Worm (Caenorhabditis elegans) whole organism, L2 larva: Measurements from ENCODE around the gene dars-2.

Experiments
- C34F6.9 ChIP-seq: fragments of 150-350 bp; optimal IDR thresholded peaks from 2 replicates; lab custom pipeline; 2014; ENCODE audit warnings: missing biosample characterization, missing genetic modification characterization
- R02D3.7 ChIP-seq: fragments of 150-350 bp; optimal IDR thresholded peaks from 2 replicates; lab custom pipeline; 2014; ENCODE audit warnings: missing biosample characterization, missing genetic modification characterization
- ZK546.5 ChIP-seq: sonication (generic microtip); optimal IDR thresholded peaks from 2 replicates; lab custom pipeline; 2017; ENCODE audit warnings: missing biosample characterization, missing genetic modification characterization
- alr-1 ChIP-seq: fragments of 150-350 bp; optimal IDR thresholded peaks from 2 replicates; lab custom pipeline; 2014; ENCODE audit warnings: missing biosample characterization, missing genetic modification characterization
- aly-2 ChIP-seq: fragments of 150-350 bp; optimal IDR thresholded peaks from 2 replicates; lab custom pipeline; 2014; ENCODE audit warnings: missing biosample characterization, missing genetic modification characterization
- ama-1 ChIP-seq: fragments of 150-350 bp; optimal IDR thresholded peaks from 2 replicates; lab custom pipeline; 2018; ENCODE audit warnings: inconsistent platforms
- blmp-1 ChIP-seq: sonication (generic microtip); optimal IDR thresholded peaks from 2 replicates; lab custom pipeline; 2017; ENCODE audit warnings: missing genetic modification characterization, mild to moderate bottlenecking, missing compliant biosample characterization, antibody characterized with exemption, moderate library complexity; ENCODE audit not compliant: insufficient read depth
- ceh-16 ChIP-seq: fragments of 150-350 bp; optimal IDR thresholded peaks from 2 replicates; lab custom pipeline; 2014; ENCODE audit warnings: missing biosample characterization, missing genetic modification characterization
- ceh-82 ChIP-seq: fragments of 150-350 bp; optimal IDR thresholded peaks from 2 replicates; lab custom pipeline; 2014; ENCODE audit warnings: missing biosample characterization, missing genetic modification characterization
- crh-2 ChIP-seq: sonication (generic microtip); optimal IDR thresholded peaks from 2 replicates; lab custom pipeline; 2017; ENCODE audit warnings: missing biosample characterization, missing genetic modification characterization
- dmd-4 ChIP-seq: sonication (generic microtip); optimal IDR thresholded peaks from 2 replicates; lab custom pipeline; 2017; ENCODE audit warnings: missing biosample characterization, missing genetic modification characterization
- egl-27 ChIP-seq: sonication (generic microtip); optimal IDR thresholded peaks from 3 replicates; lab custom pipeline; 2017; ENCODE audit warnings: missing biosample characterization, missing genetic modification reagents, missing genetic modification characterization
- elt-1 ChIP-seq: fragments of 150-350 bp; optimal IDR thresholded peaks from 2 replicates; lab custom pipeline; 2014; ENCODE audit warnings: missing biosample characterization, missing genetic modification characterization
- elt-3 ChIP-seq: sonication (generic microtip); optimal IDR thresholded peaks from 2 replicates; lab custom pipeline; 2017; ENCODE audit warnings: missing biosample characterization, missing genetic modification characterization
- fos-1 ChIP-seq: fragments of 150-350 bp; optimal IDR thresholded peaks from 2 replicates; lab custom pipeline; 2014; ENCODE audit warnings: missing biosample characterization, missing genetic modification characterization
- gmeb-1 ChIP-seq: fragments of 150-350 bp; optimal IDR thresholded peaks from 2 replicates; lab custom pipeline; 2014; ENCODE audit warnings: missing biosample characterization, missing genetic modification characterization
- lin-11 ChIP-seq: fragments of 150-350 bp; sonication (generic microtip); optimal IDR thresholded peaks from 2 replicates; lab custom pipeline; 2014; ENCODE audit warnings: missing biosample characterization, missing genetic modification characterization, inconsistent platforms, mixed read lengths
- lin-13 ChIP-seq: fragments of 150-350 bp; optimal IDR thresholded peaks from 2 replicates; lab custom pipeline; 2014; ENCODE audit warnings: missing biosample characterization, missing genetic modification reagents, missing genetic modification characterization
- lin-39 ChIP-seq: fragments of 150-350 bp; optimal IDR thresholded peaks from 2 replicates; lab custom pipeline; 2014; ENCODE audit warnings: missing biosample characterization, missing genetic modification reagents, missing genetic modification characterization
- lsy-2 ChIP-seq, 2 experiments: fragments of 150-350 bp in 1 of 2; sonication (generic microtip) in 1 of 2; optimal IDR thresholded peaks; 2 replicates each; lab custom pipeline; 2014 to 2017; ENCODE audit warnings: missing biosample characterization in 2 of 2, missing genetic modification characterization in 2 of 2
- mab-5 ChIP-seq: fragments of 150-350 bp; optimal IDR thresholded peaks from 2 replicates; lab custom pipeline; 2014; ENCODE audit warnings: missing biosample characterization, missing genetic modification characterization
- mbf-1 ChIP-seq: sonication (generic microtip); optimal IDR thresholded peaks from 2 replicates; lab custom pipeline; 2017; ENCODE audit warnings: missing biosample characterization, missing genetic modification characterization
- mdl-1 ChIP-seq, 2 experiments: fragments of 150-350 bp in 1 of 2; sonication (generic microtip) in 1 of 2; optimal IDR thresholded peaks; 2 replicates each; lab custom pipeline; 2017; ENCODE audit warnings: missing biosample characterization in 2 of 2, missing genetic modification characterization in 2 of 2
- nhr-12 ChIP-seq: fragments of 150-350 bp; optimal IDR thresholded peaks from 2 replicates; lab custom pipeline; 2014; ENCODE audit warnings: missing biosample characterization, missing genetic modification characterization
- nhr-129 ChIP-seq: fragments of 150-350 bp; optimal IDR thresholded peaks from 2 replicates; lab custom pipeline; 2014; ENCODE audit warnings: missing biosample characterization, missing genetic modification characterization
- nhr-21 ChIP-seq: fragments of 150-350 bp; optimal IDR thresholded peaks from 2 replicates; lab custom pipeline; 2014; ENCODE audit warnings: missing biosample characterization, missing genetic modification characterization
- nhr-23 ChIP-seq: fragments of 150-350 bp; optimal IDR thresholded peaks from 2 replicates; lab custom pipeline; 2014; ENCODE audit warnings: missing biosample characterization, missing genetic modification reagents, missing genetic modification characterization
- nhr-237 ChIP-seq: fragments of 150-350 bp; optimal IDR thresholded peaks from 2 replicates; lab custom pipeline; 2014; ENCODE audit warnings: missing biosample characterization, missing genetic modification characterization
- nhr-25 ChIP-seq: fragments of 150-350 bp; sonication (generic microtip); optimal IDR thresholded peaks from 3 replicates; lab custom pipeline; 2014; ENCODE audit warnings: missing biosample characterization, missing genetic modification characterization
- nhr-6 ChIP-seq: fragments of 150-350 bp; optimal IDR thresholded peaks from 2 replicates; lab custom pipeline; 2014; ENCODE audit warnings: missing biosample characterization, missing genetic modification characterization
- nhr-77 ChIP-seq: fragments of 150-350 bp; optimal IDR thresholded peaks from 2 replicates; lab custom pipeline; 2014; ENCODE audit warnings: missing biosample characterization, missing genetic modification characterization
- peb-1 ChIP-seq: fragments of 150-350 bp; optimal IDR thresholded peaks from 2 replicates; lab custom pipeline; 2014; ENCODE audit warnings: missing biosample characterization, missing genetic modification characterization
- sem-4 ChIP-seq: fragments of 150-350 bp; optimal IDR thresholded peaks from 2 replicates; lab custom pipeline; 2014; ENCODE audit warnings: missing biosample characterization, missing genetic modification reagents, missing genetic modification characterization
- skn-1 ChIP-seq: sonication (generic microtip); optimal IDR thresholded peaks from 2 replicates; lab custom pipeline; 2017; ENCODE audit warnings: missing biosample characterization, missing genetic modification characterization
- sma-3 ChIP-seq: sonication (generic microtip); optimal IDR thresholded peaks from 2 replicates; lab custom pipeline; 2016; ENCODE audit warnings: missing genetic modification reagents, missing genetic modification characterization, missing compliant biosample characterization
- sma-9 ChIP-seq, 2 experiments: fragments of 150-350 bp in 1 of 2; sonication (generic microtip) in 1 of 2; optimal IDR thresholded peaks; 2 replicates each; lab custom pipeline; 2014 to 2016; ENCODE audit warnings: missing genetic modification characterization in 2 of 2, mild to moderate bottlenecking in 1 of 2, missing biosample characterization in 1 of 2, missing compliant biosample characterization in 1 of 2, missing genetic modification reagents in 1 of 2, moderate library complexity in 1 of 2
- unc-55 ChIP-seq: fragments of 150-350 bp; sonication (generic microtip); optimal IDR thresholded peaks from 3 replicates; lab custom pipeline; 2014; ENCODE audit warnings: missing biosample characterization, missing genetic modification reagents, missing genetic modification characterization
- unc-62 ChIP-seq: fragments of 150-350 bp; optimal IDR thresholded peaks from 2 replicates; lab custom pipeline; 2014; ENCODE audit warnings: missing biosample characterization, missing genetic modification reagents, missing genetic modification characterization
- zag-1 ChIP-seq: fragments of 150-350 bp; optimal IDR thresholded peaks from 2 replicates; lab custom pipeline; 2014; ENCODE audit warnings: missing biosample characterization, missing genetic modification characterization
- ztf-1 ChIP-seq: fragments of 200-800 bp; sonication (Bioruptor generic); conservative IDR thresholded peaks from 2 replicates; pipeline ENCODE4 v1.3.6; 2022; ENCODE audit warnings: missing genetic modification characterization, missing compliant biosample characterization
- ztf-11 ChIP-seq: sonication (generic microtip); optimal IDR thresholded peaks from 2 replicates; lab custom pipeline; 2017; ENCODE audit warnings: missing biosample characterization, missing genetic modification characterization
- ztf-4 ChIP-seq: fragments of 150-350 bp; optimal IDR thresholded peaks from 2 replicates; lab custom pipeline; 2014; ENCODE audit warnings: missing biosample characterization, missing genetic modification characterization

dars-2 gene

DNA sequence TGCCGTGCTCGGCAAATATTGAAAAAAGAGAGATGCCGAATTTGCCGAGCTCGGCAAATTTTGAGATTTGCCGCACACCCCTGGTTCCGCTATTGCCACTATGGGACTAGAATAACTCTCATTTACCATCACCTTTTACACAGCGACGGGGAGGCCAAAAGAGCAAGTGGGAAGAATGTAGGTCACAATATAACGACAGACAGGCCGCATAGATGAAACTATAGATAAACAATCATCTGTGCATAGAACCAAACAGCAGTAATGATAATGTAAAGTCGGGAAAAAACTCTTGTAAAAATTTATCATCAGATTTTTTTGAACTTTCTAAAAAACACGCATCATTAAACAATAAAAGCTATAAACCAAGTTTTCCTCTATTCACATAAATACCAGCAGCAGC lies 19.9 kb downstream of the dars-2 start, which contains the start of gene kmo-2:
kmo-2 (minus strand) TSS at position 101 of the 400 bp plus-strand sequence.
- TF ChIP-seq lin-13 (GFP tag; lab: Kevin White, UChicago) (no peak), ztf-11 (tag; lab: Kevin White, UChicago) (no peak), nhr-77 (no peak), sma-3 (no peak)

DNA sequence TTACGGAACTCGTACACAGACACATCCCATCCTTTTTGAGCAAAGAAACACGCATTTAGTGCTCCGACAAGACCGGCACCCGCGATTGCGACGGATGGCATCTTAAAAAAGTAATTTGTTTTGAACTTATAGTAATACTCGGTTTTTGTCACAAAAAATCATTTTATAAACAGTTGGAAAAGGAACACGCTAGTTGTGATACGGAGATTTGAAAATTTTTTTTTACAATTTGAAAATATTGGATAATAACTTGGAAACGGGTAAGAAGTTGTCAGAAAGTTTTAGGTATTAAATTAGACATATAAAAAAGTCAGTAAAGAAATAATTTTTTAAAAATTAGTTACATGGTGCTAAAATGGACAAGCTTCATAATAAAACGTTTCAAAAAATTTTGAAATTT lies 21.9 kb downstream of the dars-2 start, which contains the start of gene kmo-1:
kmo-1 (minus strand) TSS at position 101 of the 400 bp plus-strand sequence.
- no peak for TF ChIP-seq ama-1 (lab: Kevin White, UChicago)
- no peak for TF ChIP-seq alr-1 (tag; lab: Kevin White, UChicago)
- TF ChIP-seq sma-9 (GFP tag; optimal IDR thresholded peaks at IDR 0.05; lab: Kevin White, UChicago), result no peak
- no peak for TF ChIP-seq sma-9 (tag; optimal IDR thresholded peaks at IDR 0.05; lab: Kevin White, UChicago)
- no peak for TF ChIP-seq R02D3.7 (tag; lab: Kevin White, UChicago)
- TF ChIP-seq lsy-2 (tag; optimal IDR thresholded peaks at IDR 0.05; lab: Kevin White, UChicago), result no peak
- TF ChIP-seq nhr-237 (tag; lab: Kevin White, UChicago), result no peak
- TF ChIP-seq ZK546.5 (tag; lab: Kevin White, UChicago), result no peak
- no peak for TF ChIP-seq elt-3 (tag; lab: Kevin White, UChicago)
- no peak for TF ChIP-seq nhr-21
- no peak for TF ChIP-seq lin-13 (GFP tag; lab: Kevin White, UChicago)

ce11 chrV:12071483-12071882 lies 22.9 kb downstream of the dars-2 start:
- TF ChIP-seq nhr-6 (tag; lab: Kevin White, UChicago) (no peak), gmeb-1 (no peak), unc-62 (GFP tag; lab: Kevin White, UChicago) (no peak), ztf-4 (tag; lab: Kevin White, UChicago) (no peak), blmp-1 (tag; lab: Kevin White, UChicago) (peak; percentile 43), lsy-2 (tag; optimal IDR thresholded peaks at IDR 0.05; lab: Kevin White, UChicago) (no peak), R02D3.7 (tag; lab: Kevin White, UChicago) (no peak), nhr-25 (tag; lab: Kevin White, UChicago) (peak; percentile 44), skn-1 (no peak), C34F6.9 (tag; lab: Kevin White, UChicago) (no peak), mbf-1 (tag; lab: Kevin White, UChicago) (no peak), egl-27 (tag; lab: Kevin White, UChicago) (no peak), elt-3 (tag; lab: Kevin White, UChicago) (no peak), zag-1 (tag; lab: Kevin White, UChicago) (no peak), sma-3 (peak; percentile 29), lin-11 (tag; lab: Kevin White, UChicago) (no peak), aly-2 (tag; lab: Kevin White, UChicago) (no peak), nhr-21 (peak; percentile 54), ceh-16 (tag; lab: Kevin White, UChicago) (no peak), nhr-129 (tag; lab: Kevin White, UChicago) (peak; percentile 34), nhr-12 (tag; lab: Kevin White, UChicago) (no peak), elt-1 (no peak), ama-1 (lab: Kevin White, UChicago) (no peak), mdl-1 (tag; optimal IDR thresholded peaks at IDR 0.05; lab: Kevin White, UChicago) (peak; percentile 27 to 34), nhr-23 (tag; lab: Kevin White, UChicago) (no peak), ZK546.5 (tag; lab: Kevin White, UChicago) (no peak), nhr-237 (tag; lab: Kevin White, UChicago) (no peak), ceh-82 (no peak), nhr-77 (no peak), lin-39 (tag; lab: Kevin White, UChicago) (no peak), ztf-11 (tag; lab: Kevin White, UChicago) (no peak), dmd-4 (tag; lab: Kevin White, UChicago) (no peak), sma-9 (GFP tag; optimal IDR thresholded peaks at IDR 0.05; lab: Kevin White, UChicago) (peak; percentile 60), sma-9 (tag; optimal IDR thresholded peaks at IDR 0.05; lab: Kevin White, UChicago) (no peak), peb-1 (tag; lab: Kevin White, UChicago) (no peak), crh-2 (tag; lab: Kevin White, UChicago) (peak; percentile 43), sem-4 (tag; lab: Kevin White, UChicago) (no peak), fos-1 (tag; lab: Kevin White, UChicago) (peak; percentile 33), unc-55 (GFP tag; lab: Kevin White, UChicago) (no peak), mab-5 (tag; lab: Kevin White, UChicago) (no peak), ztf-1 (GFP tag; lab: Robert Waterston, UW) (no peak)
